Worm (Caenorhabditis elegans): ENCODE data around the gene lec-8.

The lec-8 gene

DNA sequence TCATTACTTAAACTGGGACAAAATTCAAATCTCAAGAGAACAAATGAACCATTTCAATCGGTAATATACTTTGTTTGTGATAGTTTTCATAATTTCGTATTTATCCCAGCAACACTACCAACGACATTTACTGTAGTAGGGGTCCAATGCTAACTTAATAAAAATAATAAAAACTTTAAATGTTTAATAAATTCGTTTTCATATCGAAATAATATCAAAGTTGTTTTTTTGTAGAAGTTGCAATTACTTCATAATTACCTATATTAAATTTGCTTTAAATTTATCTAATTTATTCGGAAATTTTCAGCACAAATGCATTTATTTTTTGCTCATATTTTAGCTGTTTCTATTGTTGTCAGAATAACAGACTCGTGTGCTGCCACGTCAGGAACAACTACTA lies 16.0 kb downstream of the lec-8 start, which contains the start of gene R07B1.6:
Gene R07B1.6, plus strand, starts transcription at position 301 of the 400 bp plus-strand sequence.
- TF ChIP-seq ztf-11 (tag; optimal IDR thresholded peaks at IDR 0.05), result no peak
- no peak for TF ChIP-seq ceh-82 (tag; optimal IDR thresholded peaks at IDR 0.05)
- no peak for TF ChIP-seq lin-15B (tag; optimal IDR thresholded peaks at IDR 0.05)
- no peak for TF ChIP-seq mxl-3 (GFP tag; optimal IDR thresholded peaks at IDR 0.05)
- TF ChIP-seq tra-1 (GFP tag; IDR thresholded peaks at IDR 0.05), result no peak
- no peak for TF ChIP-seq ces-1 (GFP tag; optimal IDR thresholded peaks at IDR 0.05)
- no peak for TF ChIP-seq set-16 (GFP tag; IDR thresholded peaks at IDR 0.05)
- no peak for TF ChIP-seq F49E8.2 (tag; optimal IDR thresholded peaks at IDR 0.05; ENCODE audit: borderline replicate concordance)
- TF ChIP-seq lsy-2 (tag; optimal IDR thresholded peaks at IDR 0.05), result no peak
- TF ChIP-seq lin-13 (GFP tag; optimal IDR thresholded peaks at IDR 0.05), result no peak
- TF ChIP-seq sdz-12 (GFP tag; optimal IDR thresholded peaks at IDR 0.05), result no peak
- no peak for TF ChIP-seq zip-2 (tag; optimal IDR thresholded peaks at IDR 0.05)
- TF ChIP-seq daf-16 (GFP tag; optimal IDR thresholded peaks at IDR 0.05), result no peak
- TF ChIP-seq daf-16 (tag; optimal IDR thresholded peaks at IDR 0.05), result no peak
- TF ChIP-seq hif-1 (tag; optimal IDR thresholded peaks at IDR 0.05), result no peak
- TF ChIP-seq dmd-6 (GFP tag; IDR thresholded peaks at IDR 0.05), result no peak

DNA sequence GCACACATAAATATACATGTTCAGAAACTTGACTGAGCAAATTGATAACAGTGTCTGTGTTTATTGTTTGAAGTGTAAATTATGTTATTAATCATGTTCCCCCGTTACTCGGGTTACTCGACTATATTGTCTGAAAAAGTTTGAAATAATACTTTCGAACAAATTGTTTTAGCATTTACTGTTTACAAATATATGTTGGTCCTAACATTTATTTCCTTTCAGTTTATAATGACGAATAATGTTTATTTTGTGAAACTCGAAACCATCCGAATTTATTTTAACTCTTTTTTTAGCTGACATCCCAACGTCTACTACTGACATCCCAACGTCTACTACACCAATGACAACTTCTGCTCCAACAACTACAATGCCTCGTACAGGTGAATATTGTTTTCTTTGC lies 18.4 kb downstream of the lec-8 start, which contains the start of gene R07B1.7:
Gene R07B1.7, plus strand, starts transcription at position 301 of the 400 bp plus-strand sequence.
- no peak for TF ChIP-seq snpc-4 (tag; optimal IDR thresholded peaks at IDR 0.05)
- TF ChIP-seq R02D3.7 (tag; optimal IDR thresholded peaks at IDR 0.05), result no peak
- TF ChIP-seq attf-4 (tag; optimal IDR thresholded peaks at IDR 0.05), result no peak
- TF ChIP-seq ceh-32 (tag; optimal IDR thresholded peaks at IDR 0.05; ENCODE audit: poor library complexity), result no peak
- no peak for TF ChIP-seq mes-2 (tag; optimal IDR thresholded peaks at IDR 0.05; ENCODE audit: poor library complexity, severe bottlenecking)
- TF ChIP-seq vab-7 (GFP tag; IDR thresholded peaks at IDR 0.05), result no peak
- no peak for TF ChIP-seq mxl-3 (GFP tag; optimal IDR thresholded peaks at IDR 0.05)
- TF ChIP-seq Y5F2A.4 (GFP tag; optimal IDR thresholded peaks at IDR 0.05), result no peak
- TF ChIP-seq nhr-11 (tag; optimal IDR thresholded peaks at IDR 0.05), result no peak
- TF ChIP-seq pqm-1 (tag; optimal IDR thresholded peaks at IDR 0.05), result no peak
- no peak for TF ChIP-seq nhr-6 (tag; optimal IDR thresholded peaks at IDR 0.05)
- TF ChIP-seq skn-1 (tag; optimal IDR thresholded peaks at IDR 0.05), result no peak
- no peak for TF ChIP-seq hlh-30 (tag; optimal IDR thresholded peaks at IDR 0.05; ENCODE audit: insufficient read depth)
- no peak for TF ChIP-seq nhr-77 (tag; optimal IDR thresholded peaks at IDR 0.05)
- TF ChIP-seq gei-8 (GFP tag; optimal IDR thresholded peaks at IDR 0.05), result no peak
- TF ChIP-seq lin-13 (GFP tag; optimal IDR thresholded peaks at IDR 0.05), result no peak
- TF ChIP-seq dmd-9 (GFP tag; IDR thresholded peaks at IDR 0.05), result no peak
- TF ChIP-seq nhr-28 (tag; optimal IDR thresholded peaks at IDR 0.05), result no peak
- no peak for TF ChIP-seq ZK337.2 (GFP tag; IDR thresholded peaks at IDR 0.05)
- TF ChIP-seq mep-1 (tag; optimal IDR thresholded peaks at IDR 0.05), result no peak

DNA sequence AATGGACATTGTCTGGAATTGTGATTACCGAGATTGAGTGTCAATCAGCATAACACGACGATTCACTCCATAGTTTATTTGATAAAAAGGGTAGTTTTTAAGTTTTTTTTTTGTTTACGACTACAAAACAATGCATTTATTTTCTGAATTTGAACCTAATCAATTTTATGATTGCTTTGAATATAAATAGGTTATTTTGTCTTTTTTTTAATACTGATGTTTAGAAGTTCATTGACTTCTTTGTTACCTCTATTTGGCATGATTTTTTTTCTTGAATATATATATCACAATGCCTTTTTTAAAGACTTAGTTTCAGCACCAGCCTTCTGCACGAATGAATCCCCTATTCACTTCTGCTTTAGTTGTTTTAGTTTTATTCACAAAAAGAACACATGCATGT lies 19.2 kb downstream of the lec-8 start, which contains the start of gene R07B1.13:
Gene R07B1.13, plus strand, starts transcription at position 301 of the 400 bp plus-strand sequence.
- no peak for TF ChIP-seq egl-27 (tag; optimal IDR thresholded peaks at IDR 0.05)
- TF ChIP-seq lin-39 (tag; optimal IDR thresholded peaks at IDR 0.05), result no peak
- no peak for TF ChIP-seq rbr-2 (tag; optimal IDR thresholded peaks at IDR 0.05)
- TF ChIP-seq pha-4 (GFP tag; IDR thresholded peaks at IDR 0.05), result no peak
- TF ChIP-seq pha-4 (tag; optimal IDR thresholded peaks at IDR 0.05), result no peak

DNA sequence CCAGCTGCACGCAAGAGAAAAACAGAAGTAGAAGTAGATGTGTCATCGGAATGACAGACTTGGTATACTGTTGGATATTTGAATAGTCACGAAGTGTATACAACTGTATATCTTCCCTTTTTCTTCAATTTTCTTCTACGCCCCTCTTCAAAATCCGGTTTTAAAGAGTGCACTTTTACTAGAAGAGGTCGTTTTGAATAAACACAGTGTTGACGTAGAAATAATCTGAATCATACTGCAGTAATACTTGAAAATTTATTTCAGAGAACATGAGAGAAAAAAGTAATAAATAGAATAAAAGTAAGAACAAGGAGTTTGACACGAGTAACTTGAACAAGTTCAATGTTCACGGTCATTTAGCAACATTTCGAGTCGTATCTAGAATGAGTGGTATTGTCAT lies 22.2 kb downstream of the lec-8 start, which contains the start of gene R07B1.8:
Gene R07B1.8, minus strand, starts transcription at position 101 of the 400 bp plus-strand sequence.
- no peak for TF ChIP-seq gei-8 (GFP tag; optimal IDR thresholded peaks at IDR 0.05)
- no peak for TF ChIP-seq aly-2 (tag; optimal IDR thresholded peaks at IDR 0.05)
- no peak for TF ChIP-seq daf-8 (GFP tag; IDR thresholded peaks at IDR 0.05)
- TF ChIP-seq ztf-11 (tag; optimal IDR thresholded peaks at IDR 0.05), result no peak

Measured in whole organism, L4 larva.